Worm (Caenorhabditis elegans) whole organism, L2 larva: ENCODE data around the gene lst-2.

Experiments
- C34F6.9 ChIP-seq: fragments of 150-350 bp; optimal IDR thresholded peaks from 2 replicates; lab custom pipeline; 2014; ENCODE audit warnings: missing biosample characterization, missing genetic modification characterization
- R02D3.7 ChIP-seq: fragments of 150-350 bp; optimal IDR thresholded peaks from 2 replicates; lab custom pipeline; 2014; ENCODE audit warnings: missing biosample characterization, missing genetic modification characterization
- Y55F3AM.14 ChIP-seq: fragments of 200-800 bp; sonication (Bioruptor generic); optimal IDR thresholded peaks from 2 replicates; lab custom pipeline; 2018; ENCODE audit warnings: mild to moderate bottlenecking, missing genetic modification characterization, missing compliant biosample characterization
- ZK546.5 ChIP-seq: sonication (generic microtip); optimal IDR thresholded peaks from 2 replicates; lab custom pipeline; 2017; ENCODE audit warnings: missing biosample characterization, missing genetic modification characterization
- alr-1 ChIP-seq: fragments of 150-350 bp; optimal IDR thresholded peaks from 2 replicates; lab custom pipeline; 2014; ENCODE audit warnings: missing biosample characterization, missing genetic modification characterization
- ama-1 ChIP-seq: fragments of 150-350 bp; optimal IDR thresholded peaks from 2 replicates; lab custom pipeline; 2018; ENCODE audit warnings: inconsistent platforms
- blmp-1 ChIP-seq: sonication (generic microtip); optimal IDR thresholded peaks from 2 replicates; lab custom pipeline; 2017; ENCODE audit warnings: missing genetic modification characterization, mild to moderate bottlenecking, missing compliant biosample characterization, antibody characterized with exemption, moderate library complexity; ENCODE audit not compliant: insufficient read depth
- ceh-16 ChIP-seq: fragments of 150-350 bp; optimal IDR thresholded peaks from 2 replicates; lab custom pipeline; 2014; ENCODE audit warnings: missing biosample characterization, missing genetic modification characterization
- ceh-82 ChIP-seq: fragments of 150-350 bp; optimal IDR thresholded peaks from 2 replicates; lab custom pipeline; 2014; ENCODE audit warnings: missing biosample characterization, missing genetic modification characterization
- crh-2 ChIP-seq: sonication (generic microtip); optimal IDR thresholded peaks from 2 replicates; lab custom pipeline; 2017; ENCODE audit warnings: missing biosample characterization, missing genetic modification characterization
- elt-1 ChIP-seq: fragments of 150-350 bp; optimal IDR thresholded peaks from 2 replicates; lab custom pipeline; 2014; ENCODE audit warnings: missing biosample characterization, missing genetic modification characterization
- fos-1 ChIP-seq: fragments of 150-350 bp; optimal IDR thresholded peaks from 2 replicates; lab custom pipeline; 2014; ENCODE audit warnings: missing biosample characterization, missing genetic modification characterization
- lin-11 ChIP-seq: fragments of 150-350 bp; sonication (generic microtip); optimal IDR thresholded peaks from 2 replicates; lab custom pipeline; 2014; ENCODE audit warnings: missing biosample characterization, missing genetic modification characterization, inconsistent platforms, mixed read lengths
- lin-13 ChIP-seq: fragments of 150-350 bp; optimal IDR thresholded peaks from 2 replicates; lab custom pipeline; 2014; ENCODE audit warnings: missing biosample characterization, missing genetic modification reagents, missing genetic modification characterization
- lin-39 ChIP-seq: fragments of 150-350 bp; optimal IDR thresholded peaks from 2 replicates; lab custom pipeline; 2014; ENCODE audit warnings: missing biosample characterization, missing genetic modification reagents, missing genetic modification characterization
- lsy-2 ChIP-seq, 2 experiments: fragments of 150-350 bp in 1 of 2; sonication (generic microtip) in 1 of 2; optimal IDR thresholded peaks; 2 replicates each; lab custom pipeline; 2014 to 2017; ENCODE audit warnings: missing biosample characterization in 2 of 2, missing genetic modification characterization in 2 of 2
- mab-5 ChIP-seq: fragments of 150-350 bp; optimal IDR thresholded peaks from 2 replicates; lab custom pipeline; 2014; ENCODE audit warnings: missing biosample characterization, missing genetic modification characterization
- mdl-1 ChIP-seq, 2 experiments: fragments of 150-350 bp in 1 of 2; sonication (generic microtip) in 1 of 2; optimal IDR thresholded peaks; 2 replicates each; lab custom pipeline; 2017; ENCODE audit warnings: missing biosample characterization in 2 of 2, missing genetic modification characterization in 2 of 2
- nhr-10 ChIP-seq: sonication (generic microtip); optimal IDR thresholded peaks from 2 replicates; lab custom pipeline; 2017; ENCODE audit warnings: missing biosample characterization, missing genetic modification characterization
- nhr-11 ChIP-seq: fragments of 150-350 bp; optimal IDR thresholded peaks from 2 replicates; lab custom pipeline; 2014; ENCODE audit warnings: missing biosample characterization, missing genetic modification characterization
- nhr-129 ChIP-seq: fragments of 150-350 bp; optimal IDR thresholded peaks from 2 replicates; lab custom pipeline; 2014; ENCODE audit warnings: missing biosample characterization, missing genetic modification characterization
- nhr-21 ChIP-seq: fragments of 150-350 bp; optimal IDR thresholded peaks from 2 replicates; lab custom pipeline; 2014; ENCODE audit warnings: missing biosample characterization, missing genetic modification characterization
- nhr-23 ChIP-seq: fragments of 150-350 bp; optimal IDR thresholded peaks from 2 replicates; lab custom pipeline; 2014; ENCODE audit warnings: missing biosample characterization, missing genetic modification reagents, missing genetic modification characterization
- nhr-237 ChIP-seq: fragments of 150-350 bp; optimal IDR thresholded peaks from 2 replicates; lab custom pipeline; 2014; ENCODE audit warnings: missing biosample characterization, missing genetic modification characterization
- nhr-6 ChIP-seq: fragments of 150-350 bp; optimal IDR thresholded peaks from 2 replicates; lab custom pipeline; 2014; ENCODE audit warnings: missing biosample characterization, missing genetic modification characterization
- nhr-77 ChIP-seq: fragments of 150-350 bp; optimal IDR thresholded peaks from 2 replicates; lab custom pipeline; 2014; ENCODE audit warnings: missing biosample characterization, missing genetic modification characterization
- peb-1 ChIP-seq: fragments of 150-350 bp; optimal IDR thresholded peaks from 2 replicates; lab custom pipeline; 2014; ENCODE audit warnings: missing biosample characterization, missing genetic modification characterization
- sem-4 ChIP-seq: fragments of 150-350 bp; optimal IDR thresholded peaks from 2 replicates; lab custom pipeline; 2014; ENCODE audit warnings: missing biosample characterization, missing genetic modification reagents, missing genetic modification characterization
- skn-1 ChIP-seq: sonication (generic microtip); optimal IDR thresholded peaks from 2 replicates; lab custom pipeline; 2017; ENCODE audit warnings: missing biosample characterization, missing genetic modification characterization
- sma-9 ChIP-seq, 2 experiments: fragments of 150-350 bp in 1 of 2; sonication (generic microtip) in 1 of 2; optimal IDR thresholded peaks; 2 replicates each; lab custom pipeline; 2014 to 2016; ENCODE audit warnings: missing genetic modification characterization in 2 of 2, mild to moderate bottlenecking in 1 of 2, missing biosample characterization in 1 of 2, missing compliant biosample characterization in 1 of 2, missing genetic modification reagents in 1 of 2, moderate library complexity in 1 of 2
- snpc-4 ChIP-seq: fragments of 150-350 bp; optimal IDR thresholded peaks from 2 replicates; lab custom pipeline; 2014; ENCODE audit warnings: missing biosample characterization, missing genetic modification characterization
- unc-39 ChIP-seq: fragments of 150-350 bp; optimal IDR thresholded peaks from 2 replicates; lab custom pipeline; 2014; ENCODE audit warnings: missing biosample characterization, missing genetic modification characterization
- zag-1 ChIP-seq: fragments of 150-350 bp; optimal IDR thresholded peaks from 2 replicates; lab custom pipeline; 2014; ENCODE audit warnings: missing biosample characterization, missing genetic modification characterization
- ztf-1 ChIP-seq: fragments of 200-800 bp; sonication (Bioruptor generic); conservative IDR thresholded peaks from 2 replicates; pipeline ENCODE4 v1.3.6; 2022; ENCODE audit warnings: missing genetic modification characterization, missing compliant biosample characterization

Gene lst-2

ce11 chrX:4368800-4369199 is 14.4 kb downstream of the lst-2 start, which contains the start of gene R160.4:
Gene R160.4 (minus strand): TSS chrX:4368900.
- no peak for TF ChIP-seq nhr-23
- TF ChIP-seq blmp-1 (tag; lab: Kevin White, UChicago) = no peak
- TF ChIP-seq lin-13 (GFP tag; lab: Kevin White, UChicago) = no peak
- TF ChIP-seq nhr-6 (tag; lab: Kevin White, UChicago) = no peak
- no peak for TF ChIP-seq skn-1
- TF ChIP-seq nhr-10 = no peak
- TF ChIP-seq lin-11 (tag; lab: Kevin White, UChicago) = no peak
- no peak for TF ChIP-seq ztf-1

- TF ChIP-seq ztf-1 = no peak
- TF ChIP-seq snpc-4 (tag; lab: Kevin White, UChicago) = no peak
- no peak for TF ChIP-seq nhr-21 (tag; lab: Kevin White, UChicago)
- no peak for TF ChIP-seq ama-1 (lab: Kevin White, UChicago)
- TF ChIP-seq fos-1 (tag; lab: Kevin White, UChicago) = no peak
- TF ChIP-seq Y55F3AM.14 (GFP tag; lab: Kevin White, UChicago) = no peak
- no peak for TF ChIP-seq sem-4 (tag; lab: Kevin White, UChicago)
- no peak for TF ChIP-seq nhr-129
- no peak for TF ChIP-seq zag-1 (tag; lab: Kevin White, UChicago)
- TF ChIP-seq nhr-10 = no peak
Observed at ce11 chrX:4367414-4367813, 15.8 kb downstream of the lst-2 start, which contains the start of gene R160.10. Gene R160.10 (minus strand): TSS chrX:4367514.

ce11 chrX:4366231-4366630 is 16.9 kb downstream of the lst-2 start, which contains the start of gene R160.3:
Gene R160.3 (minus strand): TSS chrX:4366331.
- TF ChIP-seq sma-9 (GFP tag; optimal IDR thresholded peaks at IDR 0.05; lab: Kevin White, UChicago) (no peak), sma-9 (tag; optimal IDR thresholded peaks at IDR 0.05; lab: Kevin White, UChicago) (no peak), C34F6.9 (no peak), lsy-2 (tag; optimal IDR thresholded peaks at IDR 0.05; lab: Kevin White, UChicago) (no peak), nhr-77 (tag; lab: Kevin White, UChicago) (no peak), nhr-21 (tag; lab: Kevin White, UChicago) (no peak), ceh-16 (tag; lab: Kevin White, UChicago) (no peak)

DNA sequence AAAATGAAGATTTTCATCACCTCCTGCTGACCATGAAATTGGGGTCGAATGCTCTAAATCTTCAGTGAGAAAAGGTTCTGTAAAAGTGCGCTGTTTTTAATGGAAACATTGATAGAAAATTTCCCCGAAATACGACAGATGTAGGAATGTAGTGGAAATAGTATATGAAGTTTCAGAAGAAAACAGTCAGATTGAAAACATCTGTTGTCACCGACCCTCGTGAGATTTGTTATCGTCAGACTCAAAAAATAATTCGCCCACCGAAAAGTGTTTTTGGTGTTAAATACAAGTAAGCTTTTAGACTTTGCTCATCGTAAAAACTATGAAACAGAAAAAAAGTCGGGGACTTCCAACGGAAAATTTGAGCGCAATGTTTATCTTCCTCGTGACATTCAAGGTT is 18.3 kb downstream of the lst-2 start, which contains the start of gene F14H12.8:
Gene F14H12.8 (minus strand): TSS at position 101 of the 400 bp plus-strand sequence.
- TF ChIP-seq crh-2 (tag; lab: Kevin White, UChicago) (no peak), nhr-11 (no peak), nhr-6 (tag; lab: Kevin White, UChicago) (no peak), lin-39 (tag; lab: Kevin White, UChicago) (no peak), nhr-23 (no peak), lin-13 (GFP tag; lab: Kevin White, UChicago) (no peak)

DNA sequence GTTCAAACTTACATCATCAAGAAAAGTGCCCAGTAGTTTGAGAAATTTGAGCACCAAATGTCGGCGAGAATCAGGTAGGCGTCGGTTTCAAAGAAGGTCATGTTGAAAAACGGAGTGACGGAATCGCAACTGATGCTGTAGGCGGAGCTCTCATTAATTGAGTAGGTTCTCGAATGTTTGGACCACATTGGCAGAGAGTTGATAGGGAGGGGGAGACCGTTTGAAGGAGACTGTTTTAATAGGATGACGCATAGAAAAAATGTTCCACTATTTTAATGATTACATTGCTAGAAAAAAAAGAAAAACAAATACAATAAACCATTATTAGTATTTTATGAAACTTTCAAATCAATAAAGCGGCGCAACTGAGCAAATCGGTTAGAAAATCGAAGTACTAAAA is 20.0 kb downstream of the lst-2 start, which contains the start of gene F14H12.17:
Gene F14H12.17 (minus strand): TSS at position 101 of the 400 bp plus-strand sequence.
- TF ChIP-seq ceh-82 (tag; lab: Kevin White, UChicago) (no peak), sma-9 (GFP tag; optimal IDR thresholded peaks at IDR 0.05; lab: Kevin White, UChicago) (no peak), sma-9 (tag; optimal IDR thresholded peaks at IDR 0.05; lab: Kevin White, UChicago) (no peak), crh-2 (tag; lab: Kevin White, UChicago) (no peak), ZK546.5 (tag; lab: Kevin White, UChicago) (no peak), nhr-237 (tag; lab: Kevin White, UChicago) (no peak), alr-1 (tag; lab: Kevin White, UChicago) (no peak), lin-11 (tag; lab: Kevin White, UChicago) (no peak), lin-13 (GFP tag; lab: Kevin White, UChicago) (no peak), ztf-1 (no peak), unc-39 (tag; lab: Kevin White, UChicago) (no peak)

DNA sequence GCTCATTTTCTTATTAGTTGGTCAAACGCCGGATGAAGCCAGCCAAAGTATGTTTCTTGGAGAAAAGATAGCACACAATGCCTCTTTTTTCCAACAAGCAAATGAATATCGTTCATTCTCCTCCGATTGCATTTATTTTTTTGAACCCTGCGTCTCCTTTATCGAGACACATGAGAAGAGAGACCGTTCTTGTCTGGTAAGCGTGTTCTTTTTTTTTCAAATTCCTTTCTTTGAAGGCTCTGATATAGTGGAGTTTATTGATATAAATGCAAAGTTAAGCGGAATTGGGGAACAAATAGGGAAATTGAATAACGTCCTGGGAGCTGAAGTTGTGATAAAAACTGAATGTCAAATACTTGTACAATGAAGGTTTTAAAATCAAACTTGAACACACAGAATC is 20.6 kb downstream of the lst-2 start, which contains the start of gene F14H12.7:
Gene F14H12.7 (minus strand): TSS at position 101 of the 400 bp plus-strand sequence.
- TF ChIP-seq ceh-16 (tag; lab: Kevin White, UChicago) (no peak), mab-5 (tag; lab: Kevin White, UChicago) (no peak), skn-1 (no peak), R02D3.7 (tag; lab: Kevin White, UChicago) (no peak), blmp-1 (tag; lab: Kevin White, UChicago) (no peak), zag-1 (tag; lab: Kevin White, UChicago) (no peak), mdl-1 (tag; optimal IDR thresholded peaks at IDR 0.05; lab: Kevin White, UChicago) (no peak), elt-1 (tag; lab: Kevin White, UChicago) (no peak), lsy-2 (tag; optimal IDR thresholded peaks at IDR 0.05; lab: Kevin White, UChicago) (no peak), sem-4 (tag; lab: Kevin White, UChicago) (no peak), peb-1 (tag; lab: Kevin White, UChicago) (no peak)
